Fruit fly (Drosophila melanogaster) Kc167 (cell line): ENCODE results near the gene CG1494.

Source experiments
- Myc ChIP-seq: fragments of >200 bp; optimal IDR thresholded peaks from 2 replicates; lab custom pipeline; 2017; ENCODE audit warnings: missing external identifiers
- Sin3A ChIP-seq: fragments of >200 bp; optimal IDR thresholded peaks from 2 replicates; lab custom pipeline; 2018; ENCODE audit warnings: missing external identifiers
- h ChIP-seq: fragments of >200 bp; optimal IDR thresholded peaks from 3 replicates; lab custom pipeline; 2018; ENCODE audit warnings: missing external identifiers
- insv ChIP-seq: fragments of >200 bp; optimal IDR thresholded peaks from 3 replicates; lab custom pipeline; 2018; ENCODE audit warnings: missing external identifiers
- psq ChIP-seq: fragments of >200 bp; optimal IDR thresholded peaks from 2 replicates; lab custom pipeline; 2017; ENCODE audit warnings: missing external identifiers
- ttk ChIP-seq: sonication (Bioruptor generic); optimal IDR thresholded peaks from 2 replicates; lab custom pipeline; 2017; ENCODE audit warnings: missing external identifiers

Gene CG1494

dm6 chrX:21285001-21285400, at the start of gene CG1494:
Gene CG1494 (plus strand): TSS chrX:21285301.
- TF ChIP-seq Sin3A (lab: Kevin White, UChicago): no peak

- TF ChIP-seq ttk (lab: Kevin White, UChicago): no peak
- no peak for TF ChIP-seq psq
- TF ChIP-seq h (lab: Kevin White, UChicago): no peak
- TF ChIP-seq Sin3A (lab: Kevin White, UChicago): no peak
- no peak for TF ChIP-seq insv (lab: Kevin White, UChicago)
- TF ChIP-seq Myc (lab: Kevin White, UChicago): no peak
Measured at dm6 chrX:21241796-21242208, 43.3 kb upstream of the CG1494 start.

- TF ChIP-seq Myc (lab: Kevin White, UChicago) (no peak), ttk (lab: Kevin White, UChicago) (no peak), h (lab: Kevin White, UChicago) (no peak), Sin3A (lab: Kevin White, UChicago) (no peak), psq (no peak), insv (lab: Kevin White, UChicago) (no peak)
Measured at dm6 chrX:21251048-21251447, 34.1 kb upstream of the CG1494 start, which contains the start of gene CG1722. Gene CG1722 (minus strand): TSS chrX:21251148.

- TF ChIP-seq psq: no peak
- no peak for TF ChIP-seq Myc (lab: Kevin White, UChicago)
- no peak for TF ChIP-seq ttk (lab: Kevin White, UChicago)
- TF ChIP-seq Sin3A (lab: Kevin White, UChicago): no peak
- TF ChIP-seq h (lab: Kevin White, UChicago): no peak
- TF ChIP-seq insv (lab: Kevin White, UChicago): no peak
Measured at dm6 chrX:21265391-21265790, 19.7 kb upstream of the CG1494 start.

- TF ChIP-seq insv (lab: Kevin White, UChicago) (no peak), Myc (lab: Kevin White, UChicago) (no peak), Sin3A (lab: Kevin White, UChicago) (no peak), h (lab: Kevin White, UChicago) (no peak), ttk (lab: Kevin White, UChicago) (no peak), psq (no peak)
Measured at dm6 chrX:21276494-21276893, 8.6 kb upstream of the CG1494 start.

- TF ChIP-seq insv (lab: Kevin White, UChicago) (no peak), Sin3A (lab: Kevin White, UChicago) (no peak), Myc (lab: Kevin White, UChicago) (no peak), psq (no peak), ttk (lab: Kevin White, UChicago) (no peak), h (lab: Kevin White, UChicago) (no peak)
Measured at dm6 chrX:21279311-21279890, 5.7 kb upstream of the CG1494 start.

- TF ChIP-seq psq (no peak), insv (lab: Kevin White, UChicago) (no peak), ttk (lab: Kevin White, UChicago) (no peak), Sin3A (lab: Kevin White, UChicago) (no peak), h (lab: Kevin White, UChicago) (no peak), Myc (lab: Kevin White, UChicago) (no peak)
Measured at dm6 chrX:21280629-21281028, 4.5 kb upstream of the CG1494 start.

- no peak for TF ChIP-seq insv (lab: Kevin White, UChicago)
- no peak for TF ChIP-seq psq
- no peak for TF ChIP-seq h (lab: Kevin White, UChicago)
- TF ChIP-seq Myc (lab: Kevin White, UChicago): no peak
- TF ChIP-seq Sin3A (lab: Kevin White, UChicago): no peak
- no peak for TF ChIP-seq ttk (lab: Kevin White, UChicago)
Measured at dm6 chrX:21281039-21281911, 3.8 kb upstream of the CG1494 start, which contains the start of gene Mnr. Gene Mnr (minus strand): TSS chrX:21281171.

- TF ChIP-seq ttk (lab: Kevin White, UChicago): no peak
- no peak for TF ChIP-seq Myc (lab: Kevin White, UChicago)
- no peak for TF ChIP-seq psq
- TF ChIP-seq insv (lab: Kevin White, UChicago): no peak
- no peak for TF ChIP-seq Sin3A (lab: Kevin White, UChicago)
- no peak for TF ChIP-seq h (lab: Kevin White, UChicago)
Measured at dm6 chrX:21282035-21282434, 3.1 kb upstream of the CG1494 start.

dm6 chrX:21306485-21307142, 21.5 kb downstream of the CG1494 start, which contains the start of gene Abca3:
Gene Abca3 (minus strand): TSS chrX:21306665.
- TF ChIP-seq insv (lab: Kevin White, UChicago) (no peak), h (lab: Kevin White, UChicago) (no peak), Sin3A (lab: Kevin White, UChicago) (no peak), psq (no peak), Myc (lab: Kevin White, UChicago) (no peak), ttk (lab: Kevin White, UChicago) (no peak)

- TF ChIP-seq h (lab: Kevin White, UChicago): no peak
- TF ChIP-seq Myc (lab: Kevin White, UChicago): no peak
- no peak for TF ChIP-seq psq
- no peak for TF ChIP-seq ttk (lab: Kevin White, UChicago)
- no peak for TF ChIP-seq Sin3A (lab: Kevin White, UChicago)
- no peak for TF ChIP-seq insv (lab: Kevin White, UChicago)
Measured at dm6 chrX:21315852-21316251, 30.8 kb downstream of the CG1494 start, which contains the start of gene Rpt6. Gene Rpt6 (plus strand): TSS chrX:21316052.
